Fruit fly (Drosophila melanogaster) whole organism, wandering third instar larva: Measurements from ENCODE around the gene ND-ACP.

Experiments
- Abd-B ChIP-seq: fragments of >200 bp; optimal IDR thresholded peaks from 2 replicates; lab custom pipeline; 2017; ENCODE audit warnings: missing biosample characterization, missing genetic modification characterization
- Dif ChIP-seq: fragments of 200-275, 200-300 bp; sonication (Bioruptor generic); optimal IDR thresholded peaks from 2 replicates; lab custom pipeline; 2018; ENCODE audit warnings: missing biosample characterization, missing genetic modification characterization; ENCODE audit not compliant: partially characterized antibody
- N ChIP-seq: fragments of >200 bp; optimal IDR thresholded peaks from 2 replicates; lab custom pipeline; 2018; ENCODE audit warnings: missing biosample characterization, missing external identifiers, missing genetic modification characterization
- psq ChIP-seq: fragments of 200-800 bp; sonication (Bioruptor generic); optimal IDR thresholded peaks from 3 replicates; lab custom pipeline; 2017; ENCODE audit warnings: missing biosample characterization, mild to moderate bottlenecking, missing genetic modification characterization, moderate library complexity

dm6 chr3L:1370939-1371338 lies 41.2 kb downstream of the ND-ACP start:
- no peak for TF ChIP-seq Abd-B
- no peak for TF ChIP-seq N (GFP tag; lab: Kevin White, UChicago)
- no peak for TF ChIP-seq Dif (GFP tag; lab: Kevin White, UChicago)
- TF ChIP-seq psq (GFP tag; lab: Kevin White, UChicago), result no peak
